Fruit fly (Drosophila melanogaster) whole organism, embryonic: ENCODE measurements around the gene Psa.
A peak's percentile ranks its signal among the peaks of the same experiment; 100 is the strongest.

Experiments
- Atf6 ChIP-seq: fragments of 200-800 bp; sonication (Bioruptor generic); IDR thresholded peaks from 2 replicates; pipeline ENCODE4 v1.3.6; 2022; ENCODE audit warnings: missing biosample characterization, missing genetic modification characterization
- BEAF-32 ChIP-seq: fragments of 200-800 bp; sonication (Bioruptor generic); optimal IDR thresholded peaks from 3 replicates; lab custom pipeline; 2017; ENCODE audit warnings: missing biosample characterization, missing genetic modification characterization, mild to moderate bottlenecking, moderate library complexity, missing genetic modification reagents
- Bgb ChIP-seq: fragments of 200-800 bp; sonication (Bioruptor generic); IDR thresholded peaks from 2 replicates; pipeline ENCODE4 v1.3.6; 2022; ENCODE audit warnings: missing biosample characterization, missing genetic modification characterization; ENCODE audit not compliant: partially characterized antibody
- CG10366 ChIP-seq: fragments of 200-800 bp; sonication (Bioruptor generic); IDR thresholded peaks from 2 replicates; pipeline ENCODE4 v1.3.6; 2022; ENCODE audit warnings: missing biosample characterization, missing genetic modification characterization
- CG10959 ChIP-seq: fragments of 200-800 bp; sonication (Bioruptor generic); IDR thresholded peaks from 2 replicates; pipeline ENCODE4 v1.3.6; 2022; ENCODE audit warnings: missing biosample characterization, missing genetic modification characterization
- CG12104 ChIP-seq: fragments of 200-800 bp; sonication (Bioruptor generic); optimal IDR thresholded peaks from 3 replicates; lab custom pipeline; 2016; ENCODE audit warnings: missing biosample characterization, missing genetic modification characterization
- CG12155 ChIP-seq: fragments of 200-800 bp; sonication (Bioruptor generic); optimal IDR thresholded peaks from 3 replicates; lab custom pipeline; 2016; ENCODE audit warnings: missing biosample characterization, missing genetic modification characterization
- CG13775 ChIP-seq: fragments of 200-800 bp; sonication (Bioruptor generic); optimal IDR thresholded peaks from 3 replicates; lab custom pipeline; 2017; ENCODE audit warnings: missing biosample characterization, mild to moderate bottlenecking, missing genetic modification characterization
- CG14667 ChIP-seq: fragments of 200-800 bp; sonication (Bioruptor generic); IDR thresholded peaks from 2 replicates; pipeline ENCODE4 v1.3.6; 2022; ENCODE audit warnings: missing biosample characterization, missing genetic modification characterization
- CG14860 ChIP-seq: fragments of 200-800 bp; sonication (Bioruptor generic); IDR thresholded peaks from 3 replicates; pipeline ENCODE4 v1.3.6; 2022; ENCODE audit warnings: missing biosample characterization, missing genetic modification characterization; ENCODE audit not compliant: partially characterized antibody
- CG14965 ChIP-seq: fragments of 200-800 bp; sonication (Bioruptor generic); optimal IDR thresholded peaks from 2 replicates; lab custom pipeline; 2016; ENCODE audit warnings: missing biosample characterization, missing genetic modification characterization, borderline replicate concordance
- CG1792 ChIP-seq: fragments of 200-800 bp; sonication (Bioruptor generic); optimal IDR thresholded peaks from 2 replicates; lab custom pipeline; 2016; ENCODE audit warnings: missing biosample characterization, missing genetic modification characterization
- CG30403 ChIP-seq: fragments of 200-800 bp; sonication (Bioruptor generic); optimal IDR thresholded peaks from 3 replicates; lab custom pipeline; 2016; ENCODE audit warnings: missing biosample characterization, missing genetic modification characterization
- CG3065 ChIP-seq: fragments of 200-800 bp; sonication (Bioruptor generic); optimal IDR thresholded peaks from 2 replicates; lab custom pipeline; 2016; ENCODE audit warnings: missing biosample characterization, missing genetic modification characterization
- CG31388 ChIP-seq: fragments of 200-800 bp; sonication (Bioruptor generic); optimal IDR thresholded peaks from 2 replicates; lab custom pipeline; 2016; ENCODE audit warnings: missing biosample characterization, missing genetic modification characterization
- CG4820 ChIP-seq: fragments of 200-800 bp; sonication (Bioruptor generic); optimal IDR thresholded peaks from 3 replicates; lab custom pipeline; 2016; ENCODE audit warnings: missing biosample characterization, missing genetic modification characterization
- CG6272 ChIP-seq: fragments of 200-800 bp; sonication (Bioruptor generic); IDR thresholded peaks from 2 replicates; pipeline ENCODE4 v1.3.6; 2022; ENCODE audit warnings: missing biosample characterization, missing genetic modification characterization
- CG6689 ChIP-seq: fragments of 200-800 bp; sonication (Bioruptor generic); IDR thresholded peaks from 2 replicates; pipeline ENCODE4 v1.3.6; 2022; ENCODE audit warnings: missing biosample characterization, missing genetic modification characterization
- D ChIP-seq, 2 experiments: fragments of 200-800 bp in 1 of 2; fragments of >200 bp in 1 of 2; sonication (Bioruptor generic) in 1 of 2; optimal IDR thresholded peaks; 2 replicates in 1 of 2; 3 replicates in 1 of 2; lab custom pipeline; 2017; ENCODE audit warnings: mild to moderate bottlenecking in 1 of 2, missing biosample characterization in 1 of 2, missing genetic modification characterization in 1 of 2, missing genetic modification reagents in 1 of 2
- Dll ChIP-seq: fragments of 200-800 bp; sonication (Bioruptor generic); IDR thresholded peaks from 4 replicates; pipeline ENCODE4 v1.3.6; 2022; ENCODE audit warnings: missing biosample characterization, missing genetic modification characterization; ENCODE audit not compliant: partially characterized antibody
- Elba2 ChIP-seq: fragments of 200-800 bp; sonication (Bioruptor generic); optimal IDR thresholded peaks from 3 replicates; lab custom pipeline; 2016; ENCODE audit warnings: missing biosample characterization, missing genetic modification characterization
- Fer1 ChIP-seq: fragments of 200-800 bp; sonication (Bioruptor generic); optimal IDR thresholded peaks from 2 replicates; lab custom pipeline; 2017; ENCODE audit warnings: missing biosample characterization, mild to moderate bottlenecking, missing genetic modification characterization
- Hr78 ChIP-seq, 2 experiments: fragments of 200-800 bp in 1 of 2; fragments of >200 bp in 1 of 2; sonication (Bioruptor generic) in 1 of 2; optimal IDR thresholded peaks; 2 replicates each; lab custom pipeline; 2017 to 2019; ENCODE audit warnings: missing biosample characterization in 2 of 2, missing genetic modification characterization in 2 of 2, mild to moderate bottlenecking in 1 of 2, moderate library complexity in 1 of 2
- Kr ChIP-seq: fragments of 200-800 bp; sonication (Bioruptor generic); optimal IDR thresholded peaks from 2 replicates; lab custom pipeline; 2017; ENCODE audit warnings: missing biosample characterization, mild to moderate bottlenecking, missing genetic modification characterization
- Max ChIP-seq: fragments of 200-800 bp; sonication (Bioruptor generic); optimal IDR thresholded peaks from 2 replicates; lab custom pipeline; 2016; ENCODE audit warnings: missing biosample characterization, mild to moderate bottlenecking, missing genetic modification characterization
- NFAT ChIP-seq: fragments of 200-800 bp; sonication (Bioruptor generic); IDR thresholded peaks from 2 replicates; pipeline ENCODE4 v1.3.6; 2022; ENCODE audit warnings: missing biosample characterization, missing genetic modification characterization
- Neu2 ChIP-seq: fragments of 200-800 bp; sonication (Bioruptor generic); optimal IDR thresholded peaks from 3 replicates; lab custom pipeline; 2016; ENCODE audit warnings: missing biosample characterization, missing genetic modification characterization, borderline replicate concordance
- Six4 ChIP-seq: fragments of 200-800 bp; sonication (Bioruptor generic); optimal IDR thresholded peaks from 2 replicates; lab custom pipeline; 2016; ENCODE audit warnings: missing biosample characterization, missing genetic modification characterization
- Sry-δ ChIP-seq: fragments of 200-800 bp; sonication (Bioruptor generic); optimal IDR thresholded peaks from 2 replicates; lab custom pipeline; 2016; ENCODE audit warnings: missing biosample characterization, missing genetic modification characterization
- ash1 ChIP-seq: fragments of 200-800 bp; sonication (Bioruptor generic); optimal IDR thresholded peaks from 2 replicates; lab custom pipeline; 2018; ENCODE audit warnings: missing biosample characterization, mild to moderate bottlenecking, missing genetic modification characterization
- bbx ChIP-seq: fragments of 200-800 bp; sonication (Bioruptor generic); IDR thresholded peaks from 2 replicates; pipeline ENCODE4 v1.3.6; 2022; ENCODE audit warnings: missing biosample characterization, missing genetic modification characterization; ENCODE audit not compliant: partially characterized antibody
- br ChIP-seq: fragments of >200 bp; optimal IDR thresholded peaks from 2 replicates; lab custom pipeline; 2017
- cato ChIP-seq: fragments of 200-800 bp; sonication (Bioruptor generic); optimal IDR thresholded peaks from 2 replicates; lab custom pipeline; 2016; ENCODE audit warnings: missing biosample characterization, missing genetic modification characterization, borderline replicate concordance
- dmrt11E ChIP-seq: fragments of 200-800 bp; sonication (Bioruptor generic); optimal IDR thresholded peaks from 3 replicates; lab custom pipeline; 2018; ENCODE audit warnings: missing biosample characterization, mild to moderate bottlenecking, missing genetic modification characterization, moderate library complexity
- exex ChIP-seq: fragments of 200-800 bp; sonication (Bioruptor generic); optimal IDR thresholded peaks from 4 replicates; lab custom pipeline; 2018; ENCODE audit warnings: missing biosample characterization, mild to moderate bottlenecking, missing genetic modification characterization, moderate library complexity
- gsb-n ChIP-seq: fragments of 200-800 bp; sonication (Bioruptor generic); optimal IDR thresholded peaks from 3 replicates; lab custom pipeline; 2018; ENCODE audit warnings: missing biosample characterization, mild to moderate bottlenecking, missing genetic modification characterization
- ham ChIP-seq: fragments of 200-800 bp; sonication (Bioruptor generic); IDR thresholded peaks from 2 replicates; pipeline ENCODE4 v1.3.6; 2022; ENCODE audit warnings: missing biosample characterization, missing genetic modification characterization
- mld ChIP-seq: fragments of 200-800 bp; sonication (Bioruptor generic); IDR thresholded peaks from 3 replicates; pipeline ENCODE4 v1.3.6; 2022; ENCODE audit warnings: missing biosample characterization, missing genetic modification characterization; ENCODE audit not compliant: partially characterized antibody
- org-1 ChIP-seq: fragments of 200-800 bp; sonication (Bioruptor generic); optimal IDR thresholded peaks from 2 replicates; lab custom pipeline; 2017; ENCODE audit warnings: missing biosample characterization, missing genetic modification characterization
- p53 ChIP-seq: fragments of 200-800 bp; sonication (Bioruptor generic); optimal IDR thresholded peaks from 2 replicates; lab custom pipeline; 2016; ENCODE audit warnings: missing biosample characterization, missing genetic modification characterization
- pita ChIP-seq: fragments of 200-800 bp; sonication (Bioruptor generic); optimal IDR thresholded peaks from 2 replicates; lab custom pipeline; 2017; ENCODE audit warnings: missing biosample characterization, mild to moderate bottlenecking, missing genetic modification characterization
- rib ChIP-seq: fragments of 200-800 bp; sonication (Bioruptor generic); IDR thresholded peaks from 2 replicates; pipeline ENCODE4 v1.3.6; 2022; ENCODE audit warnings: missing biosample characterization, missing genetic modification characterization
- scrt ChIP-seq: fragments of 200-800 bp; sonication (Bioruptor generic); optimal IDR thresholded peaks from 2 replicates; lab custom pipeline; 2018; ENCODE audit warnings: missing biosample characterization, mild to moderate bottlenecking, missing genetic modification characterization, moderate library complexity
- shn ChIP-seq: fragments of 200-800 bp; sonication (Bioruptor generic); optimal IDR thresholded peaks from 3 replicates; lab custom pipeline; 2016; ENCODE audit warnings: missing biosample characterization, missing genetic modification characterization
- sima ChIP-seq: fragments of 200-800 bp; sonication (Bioruptor generic); optimal IDR thresholded peaks from 2 replicates; lab custom pipeline; 2016; ENCODE audit warnings: missing biosample characterization, missing genetic modification characterization
- tx ChIP-seq: fragments of 200-800 bp; sonication (Bioruptor generic); optimal IDR thresholded peaks from 2 replicates; lab custom pipeline; 2016; ENCODE audit warnings: missing biosample characterization, missing genetic modification characterization
- unpg ChIP-seq: fragments of 200-800 bp; sonication (Bioruptor generic); optimal IDR thresholded peaks from 3 replicates; lab custom pipeline; 2018; ENCODE audit warnings: missing biosample characterization, mild to moderate bottlenecking, missing genetic modification characterization, moderate library complexity
- vvl ChIP-seq: fragments of 200-800 bp; sonication (Bioruptor generic); IDR thresholded peaks from 2 replicates; pipeline ENCODE4 v1.3.6; 2022; ENCODE audit warnings: missing biosample characterization, missing genetic modification characterization
- wdn ChIP-seq: fragments of 200-800 bp; sonication (Bioruptor generic); IDR thresholded peaks from 2 replicates; pipeline ENCODE4 v1.3.6; 2022; ENCODE audit warnings: missing biosample characterization, missing genetic modification characterization

Psa gene

dm6 chr3L:1546349-1547116, 43.9 kb downstream of the Psa start (continued):
- no peak for TF ChIP-seq Elba2 (GFP tag; lab: Kevin White, UChicago)
- peak; percentile 58 for TF ChIP-seq D (optimal IDR thresholded peaks at IDR 0.05; lab: Kevin White, UChicago)
- TF ChIP-seq D (GFP tag; optimal IDR thresholded peaks at IDR 0.05; lab: Kevin White, UChicago), result no peak
- no peak for TF ChIP-seq CG6272
- TF ChIP-seq sima (GFP tag; lab: Kevin White, UChicago), result no peak
- TF ChIP-seq bbx (GFP tag; lab: Robert Waterston, UW), result 0 out of 2 replicates have a peak, but pooled peaks have one; percentile 6
- no peak for TF ChIP-seq NFAT (GFP tag; lab: Robert Waterston, UW)
- TF ChIP-seq ham, result no peak
- TF ChIP-seq vvl (GFP tag; lab: Robert Waterston, UW), result 0 out of 2 replicates have a peak, but pooled peaks have one; percentile 21
- peak; percentile 50; the same call in 1 of the 2 replicates for TF ChIP-seq rib (GFP tag; lab: Robert Waterston, UW)
- TF ChIP-seq Sry-δ, result no peak
- TF ChIP-seq CG14667 (GFP tag; lab: Robert Waterston, UW), result no peak
- no peak for TF ChIP-seq cato (GFP tag; lab: Kevin White, UChicago)
- no peak for TF ChIP-seq mld (GFP tag; lab: Robert Waterston, UW)
- no peak for TF ChIP-seq Bgb (GFP tag; lab: Robert Waterston, UW)
- no peak for TF ChIP-seq Six4
- TF ChIP-seq CG4820 (GFP tag; lab: Kevin White, UChicago), result no peak
- no peak for TF ChIP-seq CG31388 (GFP tag; lab: Kevin White, UChicago)
- TF ChIP-seq CG14965 (GFP tag; lab: Kevin White, UChicago), result no peak
- no peak for TF ChIP-seq tx (GFP tag; lab: Kevin White, UChicago)
- TF ChIP-seq CG30403, result no peak
- no peak for TF ChIP-seq Fer1 (GFP tag; lab: Kevin White, UChicago)
- TF ChIP-seq CG10959 (GFP tag; lab: Robert Waterston, UW), result no peak
- TF ChIP-seq shn (GFP tag; lab: Kevin White, UChicago), result peak; percentile 42
- peak; percentile 95 for TF ChIP-seq p53 (GFP tag; lab: Kevin White, UChicago)
- peak; percentile 60 for TF ChIP-seq gsb-n
- TF ChIP-seq br, result no peak
- no peak for TF ChIP-seq dmrt11E (tag; lab: Kevin White, UChicago)
- TF ChIP-seq Atf6 (GFP tag; lab: Robert Waterston, UW), result no peak
- peak; percentile 12 for TF ChIP-seq CG1792 (GFP tag; lab: Kevin White, UChicago)
- no peak for TF ChIP-seq BEAF-32 (GFP tag; lab: Kevin White, UChicago)
- TF ChIP-seq scrt, result no peak
- no peak for TF ChIP-seq CG14860 (GFP tag; lab: Robert Waterston, UW)
- no peak for TF ChIP-seq CG6689 (GFP tag; lab: Robert Waterston, UW)
- TF ChIP-seq CG13775, result no peak
- TF ChIP-seq Kr (GFP tag; lab: Kevin White, UChicago), result no peak
- no peak for TF ChIP-seq ash1 (GFP tag; lab: Kevin White, UChicago)
- no peak for TF ChIP-seq Neu2 (GFP tag; lab: Kevin White, UChicago)
- no peak for TF ChIP-seq Hr78 (GFP tag; optimal IDR thresholded peaks at IDR 0.05; lab: Kevin White, UChicago)
- TF ChIP-seq wdn, result no peak
- TF ChIP-seq CG12104 (GFP tag; lab: Kevin White, UChicago), result no peak
- TF ChIP-seq exex (tag; lab: Kevin White, UChicago), result peak; percentile 22
- no peak for TF ChIP-seq Max (GFP tag; lab: Kevin White, UChicago)
- TF ChIP-seq CG3065 (GFP tag; lab: Kevin White, UChicago), result no peak
- no peak for TF ChIP-seq pita (GFP tag; lab: Kevin White, UChicago)
- no peak for TF ChIP-seq CG12155 (GFP tag; lab: Kevin White, UChicago)
- no peak for TF ChIP-seq unpg (GFP tag; lab: Kevin White, UChicago)
- no peak for TF ChIP-seq CG10366 (GFP tag; lab: Robert Waterston, UW)
- no peak for TF ChIP-seq org-1
- peak; percentile 24; the same call in 1 of the 4 replicates for TF ChIP-seq Dll (GFP tag; lab: Robert Waterston, UW)
